Worm (Caenorhabditis elegans) whole organism, L1 larva: Measurements from ENCODE around the gene Y41C4A.11.

Experiments
- ceh-90 ChIP-seq: sonication (generic microtip); optimal IDR thresholded peaks from 2 replicates; lab custom pipeline; 2016; ENCODE audit warnings: missing genetic modification characterization, missing compliant biosample characterization
- ces-1 ChIP-seq: fragments of 150-350 bp; optimal IDR thresholded peaks from 2 replicates; lab custom pipeline; 2014; ENCODE audit warnings: missing biosample characterization, missing genetic modification reagents, missing genetic modification characterization
- efl-1 ChIP-seq, 4 experiments: fragments of 150-350 bp; optimal IDR thresholded peaks in 3 of 4; peaks in 1 of 4; 1 replicate in 1 of 4; 2 replicates in 3 of 4; lab custom pipeline; 2014; ENCODE audit warnings: missing biosample characterization in 2 of 4, missing genetic modification characterization in 2 of 4, missing genetic modification reagents in 2 of 4
- nhr-12 ChIP-seq: sonication (generic microtip); optimal IDR thresholded peaks from 2 replicates; lab custom pipeline; 2017; ENCODE audit warnings: missing biosample characterization, missing genetic modification characterization
- nhr-19 ChIP-seq: fragments of 200-800 bp; sonication (Bioruptor generic); conservative IDR thresholded peaks from 2 replicates; pipeline ENCODE4 v1.3.6; 2022; ENCODE audit warnings: missing genetic modification characterization, missing compliant biosample characterization
- nhr-237 ChIP-seq: fragments of 150-350 bp; optimal IDR thresholded peaks from 2 replicates; lab custom pipeline; 2014; ENCODE audit warnings: missing biosample characterization, missing genetic modification characterization
- skn-1 ChIP-seq: fragments of 150-350 bp; optimal IDR thresholded peaks from 2 replicates; lab custom pipeline; 2014; ENCODE audit warnings: missing biosample characterization, missing genetic modification characterization

ce11 chrIII:11698569-11698968, 21.1 kb upstream of the Y41C4A.11 start, which contains the start of gene Y41C4A.7:
- TF ChIP-seq ceh-90 (no peak), efl-1 (optimal IDR thresholded peaks at IDR 0.05; lab: Kevin White, UChicago) (no peak), efl-1 (GFP tag; optimal IDR thresholded peaks at IDR 0.05 in 1 of 2; lab: Kevin White, UChicago) (no peak), nhr-237 (tag; lab: Kevin White, UChicago) (no peak), skn-1 (tag; lab: Kevin White, UChicago) (no peak), nhr-19 (GFP tag; lab: Robert Waterston, UW) (no peak), nhr-12 (no peak), ces-1 (no peak)
